Worm (Caenorhabditis elegans) whole organism, early embryonic: Measurements from ENCODE around the gene C03B1.14.

ENCODE experiments used
- B0310.2 ChIP-seq: sonication (generic microtip); optimal IDR thresholded peaks from 2 replicates; lab custom pipeline; 2016; ENCODE audit warnings: mild to moderate bottlenecking, missing genetic modification characterization, missing compliant biosample characterization
- ama-1 ChIP-seq: fragments of 150-350 bp; optimal IDR thresholded peaks from 2 replicates; lab custom pipeline; 2014
- ceh-36 ChIP-seq: sonication (generic microtip); optimal IDR thresholded peaks from 2 replicates; lab custom pipeline; 2016; ENCODE audit warnings: missing genetic modification characterization, inconsistent platforms, missing compliant biosample characterization
- ets-7 ChIP-seq: sonication (generic microtip); optimal IDR thresholded peaks from 2 replicates; lab custom pipeline; 2016; ENCODE audit warnings: missing genotype, missing genetic modification characterization, missing compliant biosample characterization
- flt-1 ChIP-seq: fragments of 200-800 bp; sonication (Bioruptor generic); IDR thresholded peaks from 2 replicates; pipeline ENCODE4 v1.3.6; 2022; ENCODE audit warnings: missing genetic modification characterization, missing compliant biosample characterization
- hmg-4 ChIP-seq: fragments of 200-800 bp; sonication (Bioruptor generic); optimal IDR thresholded peaks from 2 replicates; lab custom pipeline; 2018; ENCODE audit warnings: mild to moderate bottlenecking, missing genetic modification characterization, missing compliant biosample characterization
- tra-4 ChIP-seq: sonication (generic microtip); optimal IDR thresholded peaks from 2 replicates; lab custom pipeline; 2017; ENCODE audit warnings: missing genetic modification characterization, missing compliant biosample characterization

- TF ChIP-seq B0310.2 (tag; lab: Kevin White, UChicago), result no peak
- no peak for TF ChIP-seq hmg-4 (GFP tag; lab: Kevin White, UChicago)
- no peak for TF ChIP-seq flt-1 (GFP tag; lab: Robert Waterston, UW)
- no peak for TF ChIP-seq ama-1 (lab: Kevin White, UChicago)
- TF ChIP-seq tra-4, result no peak
- no peak for TF ChIP-seq ets-7
- TF ChIP-seq ceh-36 (tag; lab: Kevin White, UChicago), result no peak
Measured at ce11 chrX:6323129-6323528, 37.4 kb downstream of the C03B1.14 start, which contains the start of gene col-167.
